Worm (Caenorhabditis elegans) whole organism, L2 larva: ENCODE data around the gene gmeb-2.

ENCODE experiments used
- C34F6.9 ChIP-seq: fragments of 150-350 bp; optimal IDR thresholded peaks from 2 replicates; lab custom pipeline; 2014; ENCODE audit warnings: missing biosample characterization, missing genetic modification characterization
- F13H6.1 ChIP-seq: sonication (generic microtip); optimal IDR thresholded peaks from 2 replicates; lab custom pipeline; 2016; ENCODE audit warnings: missing genetic modification characterization, missing compliant biosample characterization
- ZK546.5 ChIP-seq: sonication (generic microtip); optimal IDR thresholded peaks from 2 replicates; lab custom pipeline; 2017; ENCODE audit warnings: missing biosample characterization, missing genetic modification characterization
- alr-1 ChIP-seq: fragments of 150-350 bp; optimal IDR thresholded peaks from 2 replicates; lab custom pipeline; 2014; ENCODE audit warnings: missing biosample characterization, missing genetic modification characterization
- blmp-1 ChIP-seq: sonication (generic microtip); optimal IDR thresholded peaks from 2 replicates; lab custom pipeline; 2017; ENCODE audit warnings: missing genetic modification characterization, mild to moderate bottlenecking, missing compliant biosample characterization, antibody characterized with exemption, moderate library complexity; ENCODE audit not compliant: insufficient read depth
- ceh-82 ChIP-seq: fragments of 150-350 bp; optimal IDR thresholded peaks from 2 replicates; lab custom pipeline; 2014; ENCODE audit warnings: missing biosample characterization, missing genetic modification characterization
- crh-2 ChIP-seq: sonication (generic microtip); optimal IDR thresholded peaks from 2 replicates; lab custom pipeline; 2017; ENCODE audit warnings: missing biosample characterization, missing genetic modification characterization
- elt-1 ChIP-seq: fragments of 150-350 bp; optimal IDR thresholded peaks from 2 replicates; lab custom pipeline; 2014; ENCODE audit warnings: missing biosample characterization, missing genetic modification characterization
- elt-3 ChIP-seq: sonication (generic microtip); optimal IDR thresholded peaks from 2 replicates; lab custom pipeline; 2017; ENCODE audit warnings: missing biosample characterization, missing genetic modification characterization
- fos-1 ChIP-seq: fragments of 150-350 bp; optimal IDR thresholded peaks from 2 replicates; lab custom pipeline; 2014; ENCODE audit warnings: missing biosample characterization, missing genetic modification characterization
- lin-13 ChIP-seq: fragments of 150-350 bp; optimal IDR thresholded peaks from 2 replicates; lab custom pipeline; 2014; ENCODE audit warnings: missing biosample characterization, missing genetic modification reagents, missing genetic modification characterization
- lsy-2 ChIP-seq, 2 experiments: fragments of 150-350 bp in 1 of 2; sonication (generic microtip) in 1 of 2; optimal IDR thresholded peaks; 2 replicates each; lab custom pipeline; 2014 to 2017; ENCODE audit warnings: missing biosample characterization in 2 of 2, missing genetic modification characterization in 2 of 2
- mab-5 ChIP-seq: fragments of 150-350 bp; optimal IDR thresholded peaks from 2 replicates; lab custom pipeline; 2014; ENCODE audit warnings: missing biosample characterization, missing genetic modification characterization
- mdl-1 ChIP-seq, 2 experiments: fragments of 150-350 bp in 1 of 2; sonication (generic microtip) in 1 of 2; optimal IDR thresholded peaks; 2 replicates each; lab custom pipeline; 2017; ENCODE audit warnings: missing biosample characterization in 2 of 2, missing genetic modification characterization in 2 of 2
- nhr-10 ChIP-seq: sonication (generic microtip); optimal IDR thresholded peaks from 2 replicates; lab custom pipeline; 2017; ENCODE audit warnings: missing biosample characterization, missing genetic modification characterization
- nhr-25 ChIP-seq: fragments of 150-350 bp; sonication (generic microtip); optimal IDR thresholded peaks from 3 replicates; lab custom pipeline; 2014; ENCODE audit warnings: missing biosample characterization, missing genetic modification characterization
- peb-1 ChIP-seq: fragments of 150-350 bp; optimal IDR thresholded peaks from 2 replicates; lab custom pipeline; 2014; ENCODE audit warnings: missing biosample characterization, missing genetic modification characterization
- sem-4 ChIP-seq: fragments of 150-350 bp; optimal IDR thresholded peaks from 2 replicates; lab custom pipeline; 2014; ENCODE audit warnings: missing biosample characterization, missing genetic modification reagents, missing genetic modification characterization
- skn-1 ChIP-seq: sonication (generic microtip); optimal IDR thresholded peaks from 2 replicates; lab custom pipeline; 2017; ENCODE audit warnings: missing biosample characterization, missing genetic modification characterization
- snpc-4 ChIP-seq: fragments of 150-350 bp; optimal IDR thresholded peaks from 2 replicates; lab custom pipeline; 2014; ENCODE audit warnings: missing biosample characterization, missing genetic modification characterization
- unc-55 ChIP-seq: fragments of 150-350 bp; sonication (generic microtip); optimal IDR thresholded peaks from 3 replicates; lab custom pipeline; 2014; ENCODE audit warnings: missing biosample characterization, missing genetic modification reagents, missing genetic modification characterization
- zag-1 ChIP-seq: fragments of 150-350 bp; optimal IDR thresholded peaks from 2 replicates; lab custom pipeline; 2014; ENCODE audit warnings: missing biosample characterization, missing genetic modification characterization
- ztf-1 ChIP-seq: fragments of 200-800 bp; sonication (Bioruptor generic); conservative IDR thresholded peaks from 2 replicates; pipeline ENCODE4 v1.3.6; 2022; ENCODE audit warnings: missing genetic modification characterization, missing compliant biosample characterization
- ztf-11 ChIP-seq: sonication (generic microtip); optimal IDR thresholded peaks from 2 replicates; lab custom pipeline; 2017; ENCODE audit warnings: missing biosample characterization, missing genetic modification characterization

Gene gmeb-2

DNA sequence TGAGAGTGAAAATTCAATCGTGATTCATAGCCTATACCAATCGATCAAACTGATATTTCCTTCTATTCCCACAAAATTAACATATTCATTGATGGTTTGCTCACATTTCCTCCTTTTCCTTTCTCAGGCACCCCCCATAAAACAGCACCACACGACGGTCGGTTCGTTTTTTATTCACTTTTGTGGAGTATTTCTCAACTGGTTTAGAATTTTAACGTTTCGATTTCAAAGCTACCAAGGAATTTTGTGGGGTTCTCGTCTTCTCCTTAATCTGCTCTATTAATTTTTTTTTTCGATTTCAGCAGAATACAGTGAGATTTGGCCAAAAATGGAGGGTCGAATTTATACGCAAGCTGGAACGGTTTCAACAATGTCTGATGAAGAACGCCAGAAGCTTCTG, 40.5 kb downstream of the gmeb-2 start, which contains the start of gene F31B9.7:
Gene F31B9.7, plus strand, starts transcription at position 301 of the 400 bp plus-strand sequence.
- TF ChIP-seq lsy-2 (tag; optimal IDR thresholded peaks at IDR 0.05; lab: Kevin White, UChicago), result no peak
- TF ChIP-seq mdl-1 (tag; optimal IDR thresholded peaks at IDR 0.05; lab: Kevin White, UChicago), result no peak
- TF ChIP-seq skn-1 (tag; lab: Kevin White, UChicago), result no peak
- TF ChIP-seq zag-1 (tag; lab: Kevin White, UChicago), result no peak
- no peak for TF ChIP-seq nhr-25 (tag; lab: Kevin White, UChicago)
- TF ChIP-seq ztf-11 (tag; lab: Kevin White, UChicago), result no peak
- no peak for TF ChIP-seq fos-1
- TF ChIP-seq mab-5, result no peak
- TF ChIP-seq nhr-10 (tag; lab: Kevin White, UChicago), result no peak
- no peak for TF ChIP-seq elt-1 (tag; lab: Kevin White, UChicago)
- TF ChIP-seq lin-13 (GFP tag; lab: Kevin White, UChicago), result no peak
- no peak for TF ChIP-seq crh-2 (tag; lab: Kevin White, UChicago)
- TF ChIP-seq ZK546.5 (tag; lab: Kevin White, UChicago), result no peak

DNA sequence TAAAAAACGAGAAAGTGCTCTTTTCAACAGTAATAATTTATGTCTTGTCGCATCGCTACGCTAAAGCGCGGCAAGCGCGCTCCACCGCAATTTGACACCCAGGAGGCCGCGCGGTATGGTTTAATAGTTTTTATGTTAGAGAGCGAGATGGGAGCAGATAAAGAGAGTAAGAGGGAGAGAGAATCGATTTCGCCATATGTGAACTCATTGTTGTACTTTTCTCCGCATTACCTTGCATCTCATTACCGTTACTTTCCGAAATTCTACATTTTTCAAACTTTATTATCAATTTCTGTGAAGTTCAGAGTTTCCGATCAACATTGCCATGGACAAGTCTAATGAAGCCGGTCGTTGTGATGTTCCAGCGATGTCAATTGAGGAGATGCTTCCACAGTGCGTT, 44.6 kb downstream of the gmeb-2 start, which contains the start of gene F31B9.3:
Gene F31B9.3, plus strand, starts transcription at position 301 of the 400 bp plus-strand sequence.
- no peak for TF ChIP-seq F13H6.1 (tag; lab: Kevin White, UChicago)
- no peak for TF ChIP-seq alr-1
- no peak for TF ChIP-seq nhr-10 (tag; lab: Kevin White, UChicago)
- TF ChIP-seq ztf-1 (GFP tag; lab: Robert Waterston, UW), result no peak
- TF ChIP-seq elt-1 (tag; lab: Kevin White, UChicago), result no peak
- no peak for TF ChIP-seq crh-2 (tag; lab: Kevin White, UChicago)
- TF ChIP-seq peb-1 (tag; lab: Kevin White, UChicago), result no peak
- TF ChIP-seq blmp-1 (tag; lab: Kevin White, UChicago), result no peak

DNA sequence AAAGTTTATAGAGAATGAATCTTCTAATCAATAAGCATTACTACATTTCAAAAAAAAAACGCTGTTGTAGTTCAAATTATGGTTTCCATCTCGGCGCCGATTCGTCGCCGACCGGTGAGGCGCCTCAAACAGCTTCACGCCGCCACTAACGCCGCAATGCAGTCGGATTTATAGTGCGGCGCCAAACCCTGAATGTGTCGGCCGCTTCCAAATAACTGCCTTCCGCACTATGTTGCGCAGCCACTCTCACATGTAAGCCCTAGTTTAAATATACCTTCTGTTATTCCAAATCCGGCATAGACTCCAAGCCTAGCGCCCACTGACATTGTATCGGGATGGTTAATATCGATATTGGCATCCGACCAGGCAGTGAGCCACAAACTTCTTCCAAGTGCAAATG, 54.0 kb downstream of the gmeb-2 start:
- TF ChIP-seq sem-4 (tag; lab: Kevin White, UChicago) (no peak), lsy-2 (tag; optimal IDR thresholded peaks at IDR 0.05; lab: Kevin White, UChicago) (no peak), alr-1 (no peak), unc-55 (no peak), ceh-82 (tag; lab: Kevin White, UChicago) (no peak), C34F6.9 (no peak), elt-1 (tag; lab: Kevin White, UChicago) (no peak), lin-13 (GFP tag; lab: Kevin White, UChicago) (no peak), snpc-4 (no peak), elt-3 (tag; lab: Kevin White, UChicago) (no peak)
- TF ChIP-seq, all 48 proteins: peak for 0
